Worm (Caenorhabditis elegans) whole organism, mixed stage, embryonic: ENCODE results near the gene F33E11.3.

Source experiments
- bed-3 ChIP-seq: fragments of 200-800 bp; sonication (Bioruptor generic); optimal IDR thresholded peaks from 3 replicates; lab custom pipeline; 2018; ENCODE audit warnings: mild to moderate bottlenecking, missing genetic modification characterization, moderate library complexity, missing compliant biosample characterization
- blmp-1 ChIP-seq: fragments of 150-350 bp; optimal IDR thresholded peaks from 2 replicates; lab custom pipeline; 2014; ENCODE audit warnings: missing biosample characterization, missing genetic modification characterization
- hlh-1 ChIP-seq: fragments of 150-350 bp; optimal IDR thresholded peaks from 2 replicates; lab custom pipeline; 2014; ENCODE audit warnings: missing biosample characterization, missing genetic modification reagents, missing genetic modification characterization
- lin-13 ChIP-seq: fragments of 150-350 bp; optimal IDR thresholded peaks from 2 replicates; lab custom pipeline; 2014; ENCODE audit warnings: missing biosample characterization, missing genetic modification characterization
- lsy-2 ChIP-seq: fragments of 150-350 bp; optimal IDR thresholded peaks from 2 replicates; lab custom pipeline; 2014; ENCODE audit warnings: missing biosample characterization, missing genetic modification characterization
- mep-1 ChIP-seq: fragments of 150-350 bp; optimal IDR thresholded peaks from 2 replicates; lab custom pipeline; 2017; ENCODE audit warnings: missing biosample characterization, missing genetic modification reagents, missing genetic modification characterization, inconsistent platforms
- nhr-12 ChIP-seq: fragments of 150-350 bp; optimal IDR thresholded peaks from 2 replicates; lab custom pipeline; 2014; ENCODE audit warnings: missing biosample characterization, missing genetic modification characterization
- nhr-237 ChIP-seq: fragments of 150-350 bp; optimal IDR thresholded peaks from 2 replicates; lab custom pipeline; 2014; ENCODE audit warnings: missing biosample characterization, missing genetic modification characterization
- nhr-28 ChIP-seq: fragments of 150-350 bp; optimal IDR thresholded peaks from 2 replicates; lab custom pipeline; 2014; ENCODE audit warnings: missing biosample characterization, missing genetic modification characterization
- pha-4 ChIP-seq: fragments of 150-350 bp; optimal IDR thresholded peaks from 2 replicates; lab custom pipeline; 2018; ENCODE audit warnings: missing biosample characterization, missing genetic modification reagents, missing genetic modification characterization
- snpc-4 ChIP-seq: fragments of 150-350 bp; optimal IDR thresholded peaks from 2 replicates; lab custom pipeline; 2014; ENCODE audit warnings: missing biosample characterization, missing genetic modification characterization
- unc-39 ChIP-seq: fragments of 150-350 bp; optimal IDR thresholded peaks from 2 replicates; lab custom pipeline; 2014; ENCODE audit warnings: missing biosample characterization, missing genetic modification characterization
- ztf-11 ChIP-seq: fragments of 150-350 bp; optimal IDR thresholded peaks from 2 replicates; lab custom pipeline; 2014; ENCODE audit warnings: missing biosample characterization, missing genetic modification characterization

ce11 chrV:331245-331644, 26.7 kb upstream of the F33E11.3 start:
- no peak for TF ChIP-seq snpc-4
- no peak for TF ChIP-seq ztf-11 (tag; lab: Kevin White, UChicago)
- TF ChIP-seq lin-13 = no peak
- TF ChIP-seq nhr-237 (tag; lab: Kevin White, UChicago) = no peak
- TF ChIP-seq unc-39 (tag; lab: Kevin White, UChicago) = no peak
- TF ChIP-seq nhr-28 (tag; lab: Kevin White, UChicago) = no peak
- no peak for TF ChIP-seq hlh-1 (tag; lab: Kevin White, UChicago)
- no peak for TF ChIP-seq mep-1 (tag; lab: Kevin White, UChicago)
- no peak for TF ChIP-seq pha-4 (tag; lab: Kevin White, UChicago)
- TF ChIP-seq nhr-12 = no peak
- TF ChIP-seq bed-3 (GFP tag; lab: Kevin White, UChicago) = no peak
- no peak for TF ChIP-seq lsy-2
- no peak for TF ChIP-seq blmp-1 (tag; lab: Kevin White, UChicago)
